Worm (Caenorhabditis elegans): ENCODE results near the gene srj-9.

srj-9 gene

ce11 chrV:3482550-3483002 lies 50.8 kb downstream of the srj-9 start, which contains the start of gene lys-7:
Gene lys-7 (minus strand): TSS chrV:3482600.
- TF ChIP-seq zag-1 (tag; optimal IDR thresholded peaks at IDR 0.05) (no peak), mef-2 (tag; optimal IDR thresholded peaks at IDR 0.05) (no peak), elt-2 (tag; optimal IDR thresholded peaks at IDR 0.05) (peak; percentile 76)
